Worm (Caenorhabditis elegans) whole organism, L2 larva: ENCODE results near the gene C02C6.14.

ENCODE experiments used
- F13H6.1 ChIP-seq: sonication (generic microtip); optimal IDR thresholded peaks from 2 replicates; lab custom pipeline; 2016; ENCODE audit warnings: missing genetic modification characterization, missing compliant biosample characterization
- elt-3 ChIP-seq: sonication (generic microtip); optimal IDR thresholded peaks from 2 replicates; lab custom pipeline; 2017; ENCODE audit warnings: missing biosample characterization, missing genetic modification characterization
- fos-1 ChIP-seq: fragments of 150-350 bp; optimal IDR thresholded peaks from 2 replicates; lab custom pipeline; 2014; ENCODE audit warnings: missing biosample characterization, missing genetic modification characterization
- lin-13 ChIP-seq: fragments of 150-350 bp; optimal IDR thresholded peaks from 2 replicates; lab custom pipeline; 2014; ENCODE audit warnings: missing biosample characterization, missing genetic modification reagents, missing genetic modification characterization
- lsy-2 ChIP-seq, 2 experiments: fragments of 150-350 bp in 1 of 2; sonication (generic microtip) in 1 of 2; optimal IDR thresholded peaks; 2 replicates each; lab custom pipeline; 2014 to 2017; ENCODE audit warnings: missing biosample characterization in 2 of 2, missing genetic modification characterization in 2 of 2
- mab-5 ChIP-seq: fragments of 150-350 bp; optimal IDR thresholded peaks from 2 replicates; lab custom pipeline; 2014; ENCODE audit warnings: missing biosample characterization, missing genetic modification characterization
- nhr-237 ChIP-seq: fragments of 150-350 bp; optimal IDR thresholded peaks from 2 replicates; lab custom pipeline; 2014; ENCODE audit warnings: missing biosample characterization, missing genetic modification characterization
- nhr-25 ChIP-seq: fragments of 150-350 bp; sonication (generic microtip); optimal IDR thresholded peaks from 3 replicates; lab custom pipeline; 2014; ENCODE audit warnings: missing biosample characterization, missing genetic modification characterization
- snpc-4 ChIP-seq: fragments of 150-350 bp; optimal IDR thresholded peaks from 2 replicates; lab custom pipeline; 2014; ENCODE audit warnings: missing biosample characterization, missing genetic modification characterization
- unc-62 ChIP-seq: fragments of 150-350 bp; optimal IDR thresholded peaks from 2 replicates; lab custom pipeline; 2014; ENCODE audit warnings: missing biosample characterization, missing genetic modification reagents, missing genetic modification characterization

DNA sequence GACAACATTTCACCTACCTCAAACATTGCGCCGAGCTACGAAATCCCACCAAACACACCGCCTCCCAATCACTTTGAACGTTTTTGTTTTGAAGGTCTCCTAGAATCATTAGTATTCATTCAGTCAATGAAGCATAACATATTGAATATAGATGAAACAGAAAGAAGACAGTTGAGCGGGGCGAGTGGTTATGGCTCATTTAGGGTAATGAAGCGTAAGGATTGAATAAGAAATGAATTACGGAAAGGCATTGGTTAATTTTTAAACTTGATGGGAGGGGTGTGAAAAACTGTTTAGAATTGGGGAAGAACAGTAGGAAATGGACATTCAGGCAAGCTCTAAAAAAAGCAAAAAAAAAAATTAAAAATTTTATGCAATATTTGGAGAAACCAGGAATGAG, 20.4 kb downstream of the C02C6.14 start, which contains the start of gene lron-3:
- TF ChIP-seq nhr-25 (tag; lab: Kevin White, UChicago) (no peak), elt-3 (no peak), mab-5 (tag; lab: Kevin White, UChicago) (no peak), fos-1 (tag; lab: Kevin White, UChicago) (no peak), snpc-4 (tag; lab: Kevin White, UChicago) (no peak), F13H6.1 (tag; lab: Kevin White, UChicago) (no peak), unc-62 (GFP tag; lab: Kevin White, UChicago) (no peak), lin-13 (GFP tag; lab: Kevin White, UChicago) (no peak), nhr-237 (tag; lab: Kevin White, UChicago) (no peak), lsy-2 (tag; optimal IDR thresholded peaks at IDR 0.05; lab: Kevin White, UChicago) (no peak)
